Fruit fly (Drosophila melanogaster) S2 (cell line): ENCODE data around the gene CG31804.

ENCODE experiments used
- CG8478 ChIP-seq: fragments of >200 bp; optimal IDR thresholded peaks from 2 replicates; lab custom pipeline; 2018
- CTCF ChIP-seq, 2 experiments: fragments of >200 bp; optimal IDR thresholded peaks; 2 replicates each; lab custom pipeline; 2018

The CG31804 gene

DNA sequence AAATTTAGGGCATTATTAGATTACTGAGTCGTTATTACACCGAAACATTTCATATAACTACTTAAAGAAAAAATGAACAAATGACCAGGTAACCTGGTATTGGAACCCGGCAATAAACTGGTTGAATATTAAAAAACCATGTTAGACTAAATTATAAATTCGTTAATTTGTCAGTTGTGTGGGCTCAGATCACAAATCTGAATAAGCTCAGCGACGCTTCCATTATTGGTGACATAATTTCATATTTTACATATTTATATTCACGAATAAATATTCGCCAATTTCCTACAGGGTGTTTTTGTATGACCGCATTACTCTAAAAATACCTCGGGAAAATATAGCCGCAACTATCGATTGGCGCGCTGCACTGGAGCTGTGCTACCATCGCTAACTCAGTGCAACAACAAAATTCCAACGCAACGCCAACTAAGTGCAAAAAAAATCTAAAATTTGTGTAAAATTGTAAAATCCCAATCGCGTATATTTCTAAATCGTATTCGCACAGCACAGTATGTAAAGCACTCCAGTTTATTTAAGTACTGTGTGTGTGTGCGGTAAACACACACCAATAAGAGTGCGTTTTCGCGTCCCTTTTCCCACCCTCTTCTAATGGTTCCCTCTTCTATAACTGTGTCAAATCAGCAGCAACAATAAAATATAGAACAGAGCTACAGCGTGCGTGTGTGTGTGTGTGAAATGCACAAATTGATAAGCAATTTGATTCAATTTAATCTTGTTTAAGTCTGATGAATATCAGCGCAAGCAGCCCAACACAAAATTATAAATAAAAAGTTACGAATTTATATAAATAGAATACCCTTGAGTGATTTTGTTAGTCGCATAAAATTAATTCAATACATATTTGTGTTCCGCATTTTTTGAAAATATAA lies 21.3 kb downstream of the CG31804 start, which contains the start of gene CLIP-190:
CLIP-190 (plus strand) TSS at position 370 of the 890 bp plus-strand sequence.
- TF ChIP-seq CG8478 (lab: Kevin White, UChicago) (no peak), CTCF (optimal IDR thresholded peaks at IDR 0.05; lab: Kevin White, UChicago) (peak in 1 of 2 experiments; percentile 32)

DNA sequence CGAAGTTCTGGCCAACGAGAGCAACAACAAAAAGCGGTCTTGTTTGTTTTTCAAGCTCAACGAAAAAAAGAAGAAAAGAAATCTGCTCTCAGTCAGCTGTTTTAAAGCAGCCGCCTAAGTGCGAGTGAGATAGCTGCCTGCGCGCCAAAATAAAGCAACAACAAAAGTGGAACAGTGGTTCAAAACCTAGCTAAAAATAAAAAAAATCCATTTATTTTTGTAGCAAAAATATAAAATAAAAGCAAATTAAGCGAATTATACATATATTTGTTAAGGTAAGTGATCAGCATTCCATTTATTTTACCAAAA lies 21.9 kb downstream of the CG31804 start:
- TF ChIP-seq CG8478 (lab: Kevin White, UChicago) (no peak), CTCF (optimal IDR thresholded peaks at IDR 0.05; lab: Kevin White, UChicago) (no peak)

DNA sequence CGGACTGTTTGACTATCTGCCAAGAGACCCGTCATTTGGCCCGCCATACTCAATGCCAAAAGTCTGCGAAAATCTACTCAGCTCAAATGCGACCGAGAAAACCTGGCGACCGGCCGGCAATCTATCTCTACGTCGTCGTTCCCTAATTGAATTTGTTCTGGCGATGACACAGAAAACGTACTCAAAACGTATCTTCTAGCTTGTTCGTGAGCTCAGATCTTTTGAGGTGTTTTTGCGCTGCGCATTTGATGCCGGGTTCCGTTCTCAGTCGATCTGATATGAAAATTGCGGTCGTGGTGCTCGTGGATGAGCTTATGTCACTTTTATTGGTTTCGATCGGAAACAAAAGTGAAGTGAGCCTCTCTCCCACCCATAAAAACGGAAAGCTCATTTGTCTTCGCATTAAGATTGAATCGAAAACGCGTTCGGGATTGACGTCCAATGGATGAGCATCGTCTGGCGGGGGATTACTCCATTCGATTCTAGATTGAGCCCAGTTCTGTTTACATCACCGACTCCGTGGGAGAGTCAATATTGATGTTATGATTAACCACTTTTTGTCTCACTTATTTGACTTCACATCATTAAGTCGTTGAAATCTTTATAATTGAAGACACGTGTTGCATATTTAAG lies 24.6 kb downstream of the CG31804 start:
- TF ChIP-seq CG8478 (lab: Kevin White, UChicago): no peak
- TF ChIP-seq CTCF (optimal IDR thresholded peaks at IDR 0.05; lab: Kevin White, UChicago): no peak

DNA sequence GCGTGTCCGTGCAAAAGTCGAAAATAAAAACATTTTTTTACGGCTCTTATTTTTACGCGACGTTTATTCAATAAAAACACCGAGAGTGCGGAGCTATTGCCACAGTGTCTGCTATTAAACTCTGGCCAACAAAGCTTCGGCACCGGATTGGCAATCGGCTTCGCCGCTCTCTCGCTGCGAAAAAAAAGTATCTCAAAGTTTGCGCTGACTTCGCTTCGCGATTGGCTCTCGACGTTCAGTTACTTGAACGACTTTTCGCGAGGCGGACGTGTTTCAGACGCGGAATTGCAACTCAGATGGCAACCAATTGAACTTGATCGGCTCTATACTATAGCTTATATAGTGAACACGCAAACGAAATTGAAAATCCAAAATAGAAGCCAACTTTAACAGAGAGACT lies 25.8 kb downstream of the CG31804 start:
- no peak for TF ChIP-seq CTCF (optimal IDR thresholded peaks at IDR 0.05; lab: Kevin White, UChicago)
- TF ChIP-seq CG8478 (lab: Kevin White, UChicago): no peak

DNA sequence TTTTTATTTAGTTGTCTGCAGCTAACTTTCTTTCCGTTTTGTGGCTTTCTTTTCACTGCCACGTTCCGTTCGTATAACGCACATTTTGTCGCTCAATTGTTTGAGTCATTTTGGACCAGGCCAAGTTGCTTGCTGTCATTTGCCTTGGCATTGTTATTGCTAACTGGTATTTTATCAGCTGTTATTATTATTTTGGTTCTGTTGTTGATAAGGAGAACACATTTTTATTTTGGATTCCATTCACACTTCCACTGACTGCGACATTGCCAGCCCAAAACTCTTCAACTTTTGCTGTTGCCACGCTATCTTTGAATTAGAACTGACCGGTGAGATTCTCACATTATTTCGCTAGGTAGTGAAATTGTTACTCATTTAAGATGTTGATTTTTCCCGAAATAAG lies 27.5 kb downstream of the CG31804 start:
- no peak for TF ChIP-seq CTCF (optimal IDR thresholded peaks at IDR 0.05; lab: Kevin White, UChicago)
- TF ChIP-seq CG8478 (lab: Kevin White, UChicago): no peak

DNA sequence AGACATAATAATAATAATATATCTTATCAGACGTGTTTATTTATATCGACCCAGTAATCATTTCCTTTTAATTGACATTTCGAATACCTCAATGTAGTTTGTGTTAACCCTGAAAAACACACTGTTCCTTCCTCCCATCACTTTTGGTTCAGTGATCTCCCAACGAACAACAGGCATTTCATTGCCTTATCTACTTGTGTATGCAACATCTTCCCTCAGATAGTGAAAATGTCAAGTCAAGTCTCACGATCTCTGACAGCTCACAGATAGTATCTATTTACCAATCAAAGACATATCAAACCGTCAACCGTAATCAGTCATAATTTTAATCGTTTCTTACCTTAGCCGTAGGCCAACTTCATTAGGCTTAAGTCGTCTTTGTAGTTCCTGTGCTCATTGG lies 31.6 kb downstream of the CG31804 start:
- no peak for TF ChIP-seq CG8478 (lab: Kevin White, UChicago)
- TF ChIP-seq CTCF (optimal IDR thresholded peaks at IDR 0.05; lab: Kevin White, UChicago): no peak

DNA sequence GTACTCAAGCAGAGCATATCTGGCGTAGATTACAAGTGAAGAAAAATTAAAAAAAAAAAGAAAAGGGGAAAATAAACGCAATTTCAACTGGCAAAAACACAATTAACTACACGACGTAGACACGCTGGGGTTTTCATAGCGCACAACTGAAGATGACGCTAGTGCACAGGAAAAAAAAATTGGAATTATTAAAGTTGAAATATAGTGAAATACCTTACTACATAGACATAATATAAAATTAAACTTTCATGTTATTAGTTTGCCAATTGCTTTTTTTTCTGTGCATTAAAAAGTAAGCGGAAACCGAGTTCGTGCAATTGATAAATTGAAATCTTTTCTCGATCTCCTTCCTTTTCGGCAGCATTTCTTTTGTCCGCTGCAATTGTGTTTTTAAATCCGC lies 34.1 kb downstream of the CG31804 start:
- TF ChIP-seq CG8478 (lab: Kevin White, UChicago) (no peak), CTCF (optimal IDR thresholded peaks at IDR 0.05; lab: Kevin White, UChicago) (no peak)

DNA sequence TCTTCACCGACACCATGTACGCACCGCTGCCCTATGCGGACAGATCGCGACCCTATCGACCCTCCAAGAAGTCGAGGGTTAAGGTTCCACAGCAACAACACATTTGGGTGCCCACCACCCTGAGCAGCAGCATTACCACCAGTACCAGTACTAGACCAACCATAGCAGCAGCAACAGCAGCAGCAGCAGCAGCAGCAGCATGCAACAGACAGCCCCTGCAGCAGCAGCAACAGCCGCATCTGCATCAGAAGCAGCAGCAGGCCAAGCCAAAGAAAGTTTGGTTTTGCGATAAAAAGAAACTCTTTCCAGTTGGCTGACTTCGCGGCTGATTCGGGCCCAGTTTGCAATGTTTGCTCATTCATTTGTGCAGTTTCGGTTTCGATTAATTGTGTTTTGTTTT lies 39.2 kb downstream of the CG31804 start:
- TF ChIP-seq CTCF (optimal IDR thresholded peaks at IDR 0.05; lab: Kevin White, UChicago): no peak
- no peak for TF ChIP-seq CG8478 (lab: Kevin White, UChicago)

DNA sequence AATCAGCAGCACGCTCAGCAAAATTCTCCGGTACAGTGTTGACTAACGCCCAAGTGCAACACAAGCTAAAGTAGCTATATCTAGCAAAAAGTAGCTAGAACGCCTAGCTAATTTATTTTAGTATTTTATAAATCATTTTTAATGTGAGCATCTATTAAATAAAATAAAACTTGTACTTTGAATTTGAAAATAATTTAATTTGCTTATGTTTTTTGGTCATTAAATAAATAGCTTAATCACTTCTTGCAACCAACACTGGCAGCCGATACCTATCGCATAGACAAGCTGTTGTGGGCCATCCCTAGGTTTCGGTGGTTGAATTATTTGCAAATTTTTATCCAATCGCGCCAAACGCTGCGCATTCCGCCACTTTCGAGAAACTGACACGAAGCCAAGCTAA lies 47.1 kb downstream of the CG31804 start, which contains the start of the genes Polr2J and CG15141:
Polr2J (minus strand) TSS at position 49 of the 400 bp plus-strand sequence.
CG15141 (plus strand) TSS at position 284 of the 400 bp plus-strand sequence.
- TF ChIP-seq CG8478 (lab: Kevin White, UChicago) (no peak), CTCF (optimal IDR thresholded peaks at IDR 0.05; lab: Kevin White, UChicago) (no peak)

DNA sequence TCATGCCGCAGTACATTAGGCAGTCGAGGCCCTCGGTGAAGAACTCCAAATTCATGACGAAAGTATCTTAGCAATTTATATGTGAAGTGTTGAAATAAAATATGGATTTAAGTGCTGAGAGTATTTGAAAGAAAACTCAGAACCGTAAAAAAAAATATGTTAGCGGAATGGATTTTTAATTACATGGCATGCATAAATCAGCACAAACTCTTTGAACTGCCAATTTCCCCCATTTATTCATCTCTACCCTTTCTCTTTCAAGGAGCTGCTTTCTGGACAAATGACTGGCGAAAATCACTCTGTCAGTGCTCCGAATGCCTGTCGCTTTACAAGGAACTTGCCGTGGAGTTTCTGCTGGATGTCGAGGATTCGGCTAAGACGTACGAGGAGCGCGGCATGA lies 49.2 kb downstream of the CG31804 start, which contains the start of gene Rsph9:
Rsph9 (minus strand) TSS at position 101 of the 400 bp plus-strand sequence.
- no peak for TF ChIP-seq CG8478 (lab: Kevin White, UChicago)
- no peak for TF ChIP-seq CTCF (optimal IDR thresholded peaks at IDR 0.05; lab: Kevin White, UChicago)
